Fruit fly (Drosophila melanogaster): Measurements from ENCODE around the gene nmd.

nmd gene

dm6 chr2L:10334854-10335277, 31.1 kb upstream of the nmd start (continued):
- TF ChIP-seq tio (GFP tag; optimal IDR thresholded peaks at IDR 0.05) (no peak), CG6791 (GFP tag; IDR thresholded peaks at IDR 0.05; ENCODE audit: partially characterized antibody) (no peak; the same call in 2 of the 3 replicates), CG3726 (GFP tag; IDR thresholded peaks at IDR 0.05) (no peak), CG1603 (tag; optimal IDR thresholded peaks at IDR 0.05) (peak; percentile 81), hbn (GFP tag; IDR thresholded peaks at IDR 0.05; ENCODE audit: partially characterized antibody) (peak; percentile 61), aop (GFP tag; IDR thresholded peaks at IDR 0.05) (no peak), slbo (GFP tag; IDR thresholded peaks at IDR 0.05) (peak; percentile 64), peb (GFP tag; IDR thresholded peaks at IDR 0.05) (no peak), Poxn (GFP tag; IDR thresholded peaks at IDR 0.05) (no peak), Antp (GFP tag; optimal IDR thresholded peaks at IDR 0.05) (peak; percentile 20), ab (GFP tag; optimal IDR thresholded peaks at IDR 0.05) (peak; percentile 51), CG42726 (GFP tag; IDR thresholded peaks at IDR 0.05; ENCODE audit: partially characterized antibody) (peak; percentile 28; the same call in 1 of the 2 replicates), CG11456 (GFP tag; IDR thresholded peaks at IDR 0.05) (no peak), Doc3 (GFP tag; IDR thresholded peaks at IDR 0.05; ENCODE audit: partially characterized antibody) (0 out of 3 replicates have a peak, but pooled peaks have one; percentile 11), CG17829 (tag; optimal IDR thresholded peaks at IDR 0.05) (peak; percentile 63), CG3163 (GFP tag; optimal IDR thresholded peaks at IDR 0.05) (peak; percentile 63), klu (GFP tag; IDR thresholded peaks at IDR 0.05) (no peak), twi (tag; optimal IDR thresholded peaks at IDR 0.05) (peak; percentile 51), stwl (tag; optimal IDR thresholded peaks at IDR 0.05) (peak; percentile 65), CG4328 (GFP tag; optimal IDR thresholded peaks at IDR 0.05) (peak; percentile 88), dan (GFP tag; IDR thresholded peaks at IDR 0.05) (no peak), Dip2 (GFP tag; IDR thresholded peaks at IDR 0.05) (no peak), sna (GFP tag; IDR thresholded peaks at IDR 0.05; ENCODE audit: partially characterized antibody) (peak; percentile 63), CG4424 (GFP tag; optimal IDR thresholded peaks at IDR 0.05) (peak; percentile 36), CkIIα-i1 (GFP tag; IDR thresholded peaks at IDR 0.05) (no peak), CG8388 (GFP tag; optimal IDR thresholded peaks at IDR 0.05) (peak; percentile 48), CG11560 (tag; IDR thresholded peaks at IDR 0.05) (no peak), CG30403 (GFP tag; optimal IDR thresholded peaks at IDR 0.05) (peak; percentile 13), CG1792 (GFP tag; optimal IDR thresholded peaks at IDR 0.05) (peak; percentile 24), ap (GFP tag; IDR thresholded peaks at IDR 0.05) (no peak), Lpt (GFP tag; optimal IDR thresholded peaks at IDR 0.05) (no peak), mam (GFP tag; optimal IDR thresholded peaks at IDR 0.05) (peak; percentile 50), Bteb2 (GFP tag; optimal IDR thresholded peaks at IDR 0.05) (peak; percentile 36), CG1832 (GFP tag; optimal IDR thresholded peaks at IDR 0.05) (no peak), Tbp (GFP tag; optimal IDR thresholded peaks at IDR 0.05) (no peak), Deaf1 (tag; optimal IDR thresholded peaks at IDR 0.05) (peak; percentile 40), oc (tag; optimal IDR thresholded peaks at IDR 0.05) (peak; percentile 91), D19B (GFP tag; optimal IDR thresholded peaks at IDR 0.05) (peak; percentile 54), scrt (GFP tag; optimal IDR thresholded peaks at IDR 0.05) (peak; percentile 50), Nf-YA (GFP tag; IDR thresholded peaks at IDR 0.05) (no peak), fd102C (GFP tag; optimal IDR thresholded peaks at IDR 0.05) (peak; percentile 17), cwo (GFP tag; optimal IDR thresholded peaks at IDR 0.05) (peak; percentile 61), chinmo (GFP tag; IDR thresholded peaks at IDR 0.05; ENCODE audit: partially characterized antibody) (peak; percentile 98), gsb-n (tag; optimal IDR thresholded peaks at IDR 0.05) (peak; percentile 59), CG12744 (GFP tag; optimal IDR thresholded peaks at IDR 0.05) (no peak), H2.0 (GFP tag; IDR thresholded peaks at IDR 0.05) (no peak), corto (GFP tag; optimal IDR thresholded peaks at IDR 0.05) (no peak), CG4854 (GFP tag; optimal IDR thresholded peaks at IDR 0.05) (peak; percentile 32), z (GFP tag; IDR thresholded peaks at IDR 0.05) (no peak), pita (GFP tag; optimal IDR thresholded peaks at IDR 0.05) (no peak), CG6254 (GFP tag; optimal IDR thresholded peaks at IDR 0.05) (peak; percentile 75)
